Worm (Caenorhabditis elegans) whole organism, midembryonic: ENCODE results near the gene C35D10.17.

Experiments used
- T22C8.4 ChIP-seq: fragments of 200-800 bp; sonication (Bioruptor generic); IDR thresholded peaks from 2 replicates; pipeline ENCODE4 v1.3.6; 2022; ENCODE audit warnings: missing genetic modification characterization, missing compliant biosample characterization
- cog-1 ChIP-seq: sonication (generic microtip); optimal IDR thresholded peaks from 2 replicates; lab custom pipeline; 2016; ENCODE audit warnings: missing genetic modification characterization, missing compliant biosample characterization
- ref-1 ChIP-seq: fragments of 200-800 bp; sonication (Bioruptor generic); conservative IDR thresholded peaks from 2 replicates; pipeline ENCODE4 v1.3.6; 2022; ENCODE audit warnings: missing genetic modification reagents, missing genetic modification characterization, missing compliant biosample characterization
- tab-1 ChIP-seq: fragments of 200-800 bp; sonication (Bioruptor generic); IDR thresholded peaks from 2 replicates; pipeline ENCODE4 v1.3.6; 2022; ENCODE audit warnings: missing genetic modification characterization, missing compliant biosample characterization
- ztf-23 ChIP-seq: fragments of 200-800 bp; sonication (Bioruptor generic); IDR thresholded peaks from 2 replicates; pipeline ENCODE4 v1.3.6; 2022; ENCODE audit warnings: missing genetic modification reagents, missing genetic modification characterization, missing compliant biosample characterization

Gene C35D10.17

ce11 chrIII:4910956-4911355 is 44.1 kb downstream of the C35D10.17 start, which contains the start of gene F26F4.2:
TSS of gene F26F4.2 (plus strand) at chrIII:4911256.
- TF ChIP-seq ref-1 (GFP tag; lab: Robert Waterston, UW): no peak

- TF ChIP-seq cog-1 (tag; lab: Kevin White, UChicago) (peak; percentile 36), T22C8.4 (GFP tag; lab: Robert Waterston, UW) (no peak)
Measured at ce11 chrIII:4912317-4912716, 45.5 kb downstream of the C35D10.17 start, which contains the start of the genes F26F4.9 and cee-1. TSS of gene F26F4.9 (minus strand) at chrIII:4912521. TSS of gene cee-1 (plus strand) at chrIII:4912699.

ce11 chrIII:4913736-4914135 is 46.9 kb downstream of the C35D10.17 start:
- no peak for TF ChIP-seq tab-1 (GFP tag; lab: Robert Waterston, UW)
- no peak for TF ChIP-seq ztf-23 (GFP tag; lab: Robert Waterston, UW)
